Worm (Caenorhabditis elegans): Measurements from ENCODE around the gene fbxb-102.

DNA sequence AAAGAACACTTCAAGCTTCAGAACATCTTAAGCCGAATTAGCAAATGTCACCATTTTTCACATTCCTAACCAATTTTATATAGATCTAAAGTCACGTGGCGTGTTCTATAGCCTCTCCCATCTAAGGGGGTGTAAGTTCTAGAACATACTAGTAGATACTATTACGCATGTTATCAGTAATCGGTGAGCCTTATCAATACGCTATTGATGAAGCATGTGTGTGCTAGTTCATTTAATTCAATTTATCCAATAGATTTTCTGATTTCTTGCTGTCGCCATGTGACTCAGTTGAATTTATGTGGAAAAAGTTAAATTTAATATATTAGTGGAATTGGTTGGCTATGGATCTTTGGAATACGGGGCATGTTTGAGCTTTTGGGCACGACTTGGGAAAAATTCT is 23.8 kb downstream of the fbxb-102 start:
- TF ChIP-seq snpc-4 (GFP tag; optimal IDR thresholded peaks at IDR 0.05) (no peak), snpc-4 (tag; optimal IDR thresholded peaks at IDR 0.05) (no peak), egrh-3 (GFP tag; IDR thresholded peaks at IDR 0.05) (no peak), ceh-27 (GFP tag; optimal IDR thresholded peaks at IDR 0.05) (no peak), pha-4 (tag; optimal IDR thresholded peaks at IDR 0.05) (no peak), F23B12.7 (tag; optimal IDR thresholded peaks at IDR 0.05; ENCODE audit: insufficient read depth) (no peak), F52B5.7 (tag; optimal IDR thresholded peaks at IDR 0.05) (no peak), B0261.1 (tag; optimal IDR thresholded peaks at IDR 0.05) (no peak), aptf-3 (GFP tag; IDR thresholded peaks at IDR 0.05) (no peak), unc-130 (GFP tag; optimal IDR thresholded peaks at IDR 0.05) (no peak), hsf-1 (GFP tag; IDR thresholded peaks at IDR 0.05) (no peak), snpc-3.4 (tag; optimal IDR thresholded peaks at IDR 0.05) (no peak), F33H1.4 (GFP tag; IDR thresholded peaks at IDR 0.05) (no peak)
